Fruit fly (Drosophila melanogaster) whole organism, embryonic: ENCODE results near the gene CG6290.

ENCODE experiments used
- Atf6 ChIP-seq: fragments of 200-800 bp; sonication (Bioruptor generic); IDR thresholded peaks from 2 replicates; pipeline ENCODE4 v1.3.6; 2022; ENCODE audit warnings: missing biosample characterization, missing genetic modification characterization
- Awh ChIP-seq: fragments of 200-800 bp; sonication (Bioruptor generic); IDR thresholded peaks from 2 replicates; pipeline ENCODE4, ENCODE4 v1.3.6; 2022; ENCODE audit warnings: missing biosample characterization, missing genetic modification characterization
- CG1024 ChIP-seq: fragments of 200-800 bp; sonication (Bioruptor generic); IDR thresholded peaks from 2 replicates; pipeline ENCODE4 v1.3.6; 2022; ENCODE audit warnings: missing biosample characterization, missing genetic modification characterization
- CG10274 ChIP-seq: fragments of 200-800 bp; sonication (Bioruptor generic); optimal IDR thresholded peaks from 3 replicates; lab custom pipeline; 2017; ENCODE audit warnings: missing biosample characterization, mild to moderate bottlenecking, missing genetic modification characterization
- CG11456 ChIP-seq: fragments of 200-800 bp; sonication (Bioruptor generic); IDR thresholded peaks from 3 replicates; pipeline ENCODE4 v1.3.6; 2022; ENCODE audit warnings: missing biosample characterization, missing genetic modification characterization
- CG11695 ChIP-seq: fragments of 200-800 bp; sonication (Bioruptor generic); IDR thresholded peaks from 3 replicates; pipeline ENCODE4 v1.3.6; 2022; ENCODE audit warnings: missing biosample characterization, missing genetic modification characterization
- CG11723 ChIP-seq: fragments of 200-800 bp; sonication (Bioruptor generic); optimal IDR thresholded peaks from 2 replicates; lab custom pipeline; 2017; ENCODE audit warnings: missing biosample characterization, mild to moderate bottlenecking, missing genetic modification characterization
- CG14441 ChIP-seq: fragments of 200-800 bp; sonication (Bioruptor generic); IDR thresholded peaks from 2 replicates; pipeline ENCODE4 v1.3.6; 2022; ENCODE audit warnings: missing biosample characterization, missing genetic modification characterization
- CG16863 ChIP-seq: fragments of 200-800 bp; sonication (Bioruptor generic); optimal IDR thresholded peaks from 3 replicates; lab custom pipeline; 2016; ENCODE audit warnings: missing biosample characterization, missing genetic modification characterization
- CG18011 ChIP-seq: fragments of 200-800 bp; sonication (Bioruptor generic); optimal IDR thresholded peaks from 2 replicates; lab custom pipeline; 2017; ENCODE audit warnings: missing biosample characterization, missing genetic modification characterization, mild to moderate bottlenecking, moderate library complexity, missing genotype
- CG18262 ChIP-seq: fragments of 200-800 bp; optimal IDR thresholded peaks from 3 replicates; lab custom pipeline; 2019; ENCODE audit warnings: missing biosample characterization, mild to moderate bottlenecking, missing genetic modification characterization, moderate library complexity
- CG18619 ChIP-seq: fragments of 200-800 bp; sonication (Bioruptor generic); optimal IDR thresholded peaks from 3 replicates; lab custom pipeline; 2017; ENCODE audit warnings: missing biosample characterization, mild to moderate bottlenecking, missing genetic modification characterization
- CG2120 ChIP-seq: fragments of 200-800 bp; sonication (Bioruptor generic); optimal IDR thresholded peaks from 3 replicates; lab custom pipeline; 2016; ENCODE audit warnings: missing biosample characterization, missing genetic modification characterization
- CG2678 ChIP-seq: fragments of 200-800 bp; sonication (Bioruptor generic); optimal IDR thresholded peaks from 3 replicates; lab custom pipeline; 2019; ENCODE audit warnings: missing biosample characterization, mild to moderate bottlenecking, missing genetic modification characterization, moderate library complexity
- CG31441 ChIP-seq: fragments of 200-800 bp; sonication (Bioruptor generic); IDR thresholded peaks from 2 replicates; pipeline ENCODE4 v1.3.6; 2022; ENCODE audit warnings: missing biosample characterization, missing genetic modification characterization
- CG32532 ChIP-seq: fragments of 200-800 bp; sonication (Bioruptor generic); IDR thresholded peaks from 2 replicates; pipeline ENCODE4 v1.3.6; 2022; ENCODE audit warnings: missing biosample characterization, missing genetic modification characterization
- CG43689 ChIP-seq: fragments of 200-800 bp; sonication (Bioruptor generic); IDR thresholded peaks from 2 replicates; pipeline ENCODE4 v1.3.6; 2022; ENCODE audit warnings: missing biosample characterization, missing genetic modification characterization
- CG4854 ChIP-seq: fragments of 200-800 bp; sonication (Bioruptor generic); optimal IDR thresholded peaks from 2 replicates; lab custom pipeline; 2016; ENCODE audit warnings: missing biosample characterization, missing genetic modification characterization, inconsistent platforms
- CG5245 ChIP-seq: fragments of 200-800 bp; sonication (Bioruptor generic); optimal IDR thresholded peaks from 3 replicates; lab custom pipeline; 2016; ENCODE audit warnings: missing biosample characterization, missing genetic modification characterization
- CG7372 ChIP-seq: fragments of 200-800 bp; sonication (Bioruptor generic); IDR thresholded peaks from 2 replicates; pipeline ENCODE4 v1.3.6; 2022; ENCODE audit warnings: missing biosample characterization, missing genetic modification characterization
- CG8359 ChIP-seq: fragments of 200-800 bp; sonication (Bioruptor generic); optimal IDR thresholded peaks from 2 replicates; lab custom pipeline; 2017; ENCODE audit warnings: missing biosample characterization, mild to moderate bottlenecking, missing genetic modification characterization, borderline replicate concordance
- CG8765 ChIP-seq: fragments of 200-800 bp; sonication (Bioruptor generic); IDR thresholded peaks from 2 replicates; pipeline ENCODE4 v1.3.6; 2022; ENCODE audit warnings: missing biosample characterization, missing genetic modification characterization
- CG9797 ChIP-seq: fragments of 200-800 bp; sonication (Bioruptor generic); optimal IDR thresholded peaks from 3 replicates; lab custom pipeline; 2018; ENCODE audit warnings: missing biosample characterization, mild to moderate bottlenecking, missing genetic modification characterization
- Camta ChIP-seq: fragments of 200-800 bp; sonication (Bioruptor generic); optimal IDR thresholded peaks from 2 replicates; lab custom pipeline; 2016; ENCODE audit warnings: missing biosample characterization, missing genetic modification characterization
- Dp ChIP-seq: fragments of 200-800 bp; sonication (Bioruptor generic); optimal IDR thresholded peaks from 2 replicates; lab custom pipeline; 2018; ENCODE audit warnings: missing biosample characterization, mild to moderate bottlenecking, missing genetic modification characterization, moderate library complexity
- E2f1 ChIP-seq: fragments of 200-800 bp; sonication (Bioruptor generic); IDR thresholded peaks from 2 replicates; pipeline ENCODE4 v1.3.6; 2022; ENCODE audit warnings: missing biosample characterization, missing genetic modification characterization
- GATAe ChIP-seq: fragments of 200-800 bp; sonication (Bioruptor generic); conservative IDR thresholded peaks from 2 replicates; pipeline ENCODE4 v1.3.6; 2022; ENCODE audit warnings: missing biosample characterization, missing genetic modification characterization
- Hr3 ChIP-seq: fragments of 200-800 bp; sonication (Bioruptor generic); optimal IDR thresholded peaks from 3 replicates; lab custom pipeline; 2016; ENCODE audit warnings: missing biosample characterization, missing genetic modification characterization
- Jarid2 ChIP-seq: fragments of 200-800 bp; sonication (Bioruptor generic); optimal IDR thresholded peaks from 3 replicates; lab custom pipeline; 2017; ENCODE audit warnings: mild to moderate bottlenecking, missing biosample characterization, missing genetic modification reagents, missing genetic modification characterization
- Med ChIP-seq: fragments of 200-800 bp; sonication (Bioruptor generic); peaks from one replicate; lab custom pipeline; 2016; ENCODE audit warnings: missing biosample characterization, missing genetic modification characterization, mild to moderate bottlenecking, inconsistent platforms, moderate library complexity
- chinmo ChIP-seq: fragments of 200-800 bp; sonication (Bioruptor generic); IDR thresholded peaks from 4 replicates; pipeline ENCODE4 v1.3.6; 2022; ENCODE audit warnings: missing biosample characterization, missing genetic modification characterization; ENCODE audit not compliant: partially characterized antibody
- dpn ChIP-seq, 2 experiments: fragments of 200-800 bp; sonication (Bioruptor generic); optimal IDR thresholded peaks; 3 replicates each; lab custom pipeline; 2016; ENCODE audit warnings: missing biosample characterization in 2 of 2, missing genetic modification characterization in 2 of 2
- ems ChIP-seq: fragments of 200-800 bp; sonication (Bioruptor generic); optimal IDR thresholded peaks from 3 replicates; lab custom pipeline; 2016; ENCODE audit warnings: missing biosample characterization, missing genetic modification characterization
- esg ChIP-seq: fragments of 200-800 bp; sonication (Bioruptor generic); conservative IDR thresholded peaks from 2 replicates; pipeline ENCODE4 v1.3.6; 2022; ENCODE audit warnings: missing biosample characterization, missing genetic modification characterization
- ewg ChIP-seq: fragments of 200-800 bp; sonication (Bioruptor generic); optimal IDR thresholded peaks from 3 replicates; lab custom pipeline; 2017; ENCODE audit warnings: mild to moderate bottlenecking, missing biosample characterization, missing genetic modification reagents, missing genetic modification characterization
- ftz-f1 ChIP-seq: fragments of 200-800 bp; sonication (Bioruptor generic); optimal IDR thresholded peaks from 2 replicates; lab custom pipeline; 2016; ENCODE audit warnings: missing biosample characterization, missing genetic modification characterization
- gce ChIP-seq: fragments of 200-800 bp; sonication (Bioruptor generic); IDR thresholded peaks from 3 replicates; pipeline ENCODE4 v1.3.6; 2022; ENCODE audit warnings: missing biosample characterization, missing genetic modification characterization
- grn ChIP-seq: fragments of 200-800 bp; sonication (Bioruptor generic); optimal IDR thresholded peaks from 3 replicates; lab custom pipeline; 2017; ENCODE audit warnings: missing biosample characterization, missing genetic modification characterization
- gro ChIP-seq: fragments of 200-800 bp; sonication (Bioruptor generic); optimal IDR thresholded peaks from 2 replicates; lab custom pipeline; 2016; ENCODE audit warnings: missing biosample characterization, missing genetic modification characterization
- gsb ChIP-seq: fragments of 200-800 bp; sonication (Bioruptor generic); IDR thresholded peaks from 2 replicates; pipeline ENCODE4 v1.3.6; 2022; ENCODE audit warnings: missing biosample characterization, missing genetic modification characterization
- h ChIP-seq: fragments of >200 bp; optimal IDR thresholded peaks from 2 replicates; lab custom pipeline; 2017
- maf-S ChIP-seq: fragments of 200-800 bp; sonication (Bioruptor generic); optimal IDR thresholded peaks from 2 replicates; lab custom pipeline; 2016; ENCODE audit warnings: missing biosample characterization, missing genetic modification characterization
- mirr ChIP-seq: fragments of 200-800 bp; sonication (Bioruptor generic); optimal IDR thresholded peaks from 3 replicates; lab custom pipeline; 2018; ENCODE audit warnings: missing biosample characterization, mild to moderate bottlenecking, missing genetic modification characterization
- prd ChIP-seq, 3 experiments: fragments of >200 bp in 2 of 3; fragments of 200-800 bp in 1 of 3; sonication (Bioruptor generic) in 1 of 3; optimal IDR thresholded peaks in 2 of 3; IDR thresholded peaks in 1 of 3; 2 replicates in 2 of 3; 3 replicates in 1 of 3; pipeline versions ENCODE4 v1.3.6 to Lab custom; 2017 to 2022; ENCODE audit warnings: missing biosample characterization in 1 of 3, missing genetic modification characterization in 1 of 3
- pum ChIP-seq: fragments of 200-800 bp; sonication (Bioruptor generic); optimal IDR thresholded peaks from 2 replicates; lab custom pipeline; 2016; ENCODE audit warnings: missing biosample characterization, missing genetic modification characterization
- pzg ChIP-seq: fragments of 200-800 bp; sonication (Bioruptor generic); optimal IDR thresholded peaks from 3 replicates; lab custom pipeline; 2018; ENCODE audit warnings: missing biosample characterization, mild to moderate bottlenecking, missing genetic modification characterization, moderate library complexity
- rib ChIP-seq: fragments of 200-800 bp; sonication (Bioruptor generic); IDR thresholded peaks from 2 replicates; pipeline ENCODE4 v1.3.6; 2022; ENCODE audit warnings: missing biosample characterization, missing genetic modification characterization
- seq ChIP-seq: fragments of 200-800 bp; sonication (Bioruptor generic); IDR thresholded peaks from 2 replicates; pipeline ENCODE4 v1.3.6; 2022; ENCODE audit warnings: missing biosample characterization, missing genetic modification characterization
- slp2 ChIP-seq: fragments of 200-800 bp; sonication (Bioruptor generic); optimal IDR thresholded peaks from 2 replicates; lab custom pipeline; 2016; ENCODE audit warnings: missing biosample characterization, missing genetic modification characterization
- sna ChIP-seq: fragments of 200-800 bp; sonication (Bioruptor generic); IDR thresholded peaks from 2 replicates; pipeline ENCODE4 v1.3.6; 2022; ENCODE audit warnings: missing biosample characterization, missing genetic modification characterization; ENCODE audit not compliant: partially characterized antibody
- unc-4 ChIP-seq: fragments of 200-800 bp; sonication (Bioruptor generic); IDR thresholded peaks from 2 replicates; pipeline ENCODE4 v1.3.6; 2022; ENCODE audit warnings: missing biosample characterization, missing genetic modification characterization; ENCODE audit not compliant: partially characterized antibody

The CG6290 gene

DNA sequence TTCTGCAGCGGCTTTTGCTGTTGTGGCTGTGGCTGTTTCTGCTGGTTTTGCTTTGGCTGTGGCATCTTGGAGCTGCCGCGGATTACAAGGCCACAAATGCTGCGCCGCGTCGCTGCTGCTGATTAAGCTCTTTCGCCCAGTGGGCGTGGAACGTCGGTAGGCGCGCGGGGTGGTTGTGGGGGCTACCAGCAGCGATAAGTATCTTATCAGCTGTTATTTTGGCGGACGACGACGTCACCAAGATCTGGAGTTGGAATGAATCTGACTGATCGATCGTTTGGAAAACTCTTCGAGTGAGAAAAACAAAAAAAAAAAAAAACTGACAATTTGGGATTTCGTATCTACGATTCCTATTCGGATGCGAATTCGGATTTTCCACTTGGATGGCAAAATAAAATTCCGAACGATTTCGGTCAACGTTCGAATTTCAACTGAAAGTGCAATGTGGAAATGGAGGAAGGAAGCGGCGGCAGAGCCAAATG is 33.1 kb upstream of the CG6290 start (continued):
- TF ChIP-seq GATAe (GFP tag; lab: Robert Waterston, UW), result peak; percentile 72
- TF ChIP-seq h (lab: Kevin White, UChicago), result no peak
- no peak for TF ChIP-seq CG18262 (tag; lab: Kevin White, UChicago)
- no peak for TF ChIP-seq CG9797
- no peak for TF ChIP-seq CG8359 (GFP tag; lab: Kevin White, UChicago)
- TF ChIP-seq Atf6, result no peak
- peak; percentile 37; the same call in 1 of the 2 replicates for TF ChIP-seq Awh (GFP tag; lab: Robert Waterston, UW)
- no peak for TF ChIP-seq CG2120
- TF ChIP-seq maf-S (GFP tag; lab: Kevin White, UChicago), result no peak
- no peak for TF ChIP-seq CG11456
- TF ChIP-seq slp2 (GFP tag; lab: Kevin White, UChicago), result no peak
- TF ChIP-seq grn (GFP tag; lab: Kevin White, UChicago), result peak; percentile 81
- TF ChIP-seq ftz-f1 (GFP tag; lab: Kevin White, UChicago), result peak; percentile 34
- 0 out of 2 replicates have a peak, but pooled peaks have one; percentile 29 for TF ChIP-seq CG32532 (GFP tag; lab: Robert Waterston, UW)
- TF ChIP-seq pzg (GFP tag; lab: Kevin White, UChicago), result no peak
- 0 out of 4 replicates have a peak, but pooled peaks have one; percentile 79 for TF ChIP-seq chinmo (GFP tag; lab: Robert Waterston, UW)
- TF ChIP-seq CG1024 (GFP tag; lab: Robert Waterston, UW), result no peak
- TF ChIP-seq seq (GFP tag; lab: Robert Waterston, UW), result no peak
- TF ChIP-seq ewg (GFP tag; lab: Kevin White, UChicago), result no peak
- no peak for TF ChIP-seq gce
- no peak for TF ChIP-seq CG14441 (GFP tag; lab: Robert Waterston, UW)
- no peak for TF ChIP-seq CG10274 (GFP tag; lab: Kevin White, UChicago)
- TF ChIP-seq Dp (GFP tag; lab: Kevin White, UChicago), result no peak
- TF ChIP-seq CG5245 (GFP tag; lab: Kevin White, UChicago), result no peak
- no peak for TF ChIP-seq prd (optimal IDR thresholded peaks at IDR 0.05; lab: Kevin White, UChicago)
- no peak for TF ChIP-seq prd (GFP tag; IDR thresholded peaks at IDR 0.05; lab: Robert Waterston, UW)
- peak; percentile 69 for TF ChIP-seq Jarid2
- peak; percentile 22 for TF ChIP-seq Med (GFP tag; lab: Kevin White, UChicago)
- TF ChIP-seq CG18011 (GFP tag; lab: Kevin White, UChicago), result no peak
- TF ChIP-seq CG11723, result no peak

DNA sequence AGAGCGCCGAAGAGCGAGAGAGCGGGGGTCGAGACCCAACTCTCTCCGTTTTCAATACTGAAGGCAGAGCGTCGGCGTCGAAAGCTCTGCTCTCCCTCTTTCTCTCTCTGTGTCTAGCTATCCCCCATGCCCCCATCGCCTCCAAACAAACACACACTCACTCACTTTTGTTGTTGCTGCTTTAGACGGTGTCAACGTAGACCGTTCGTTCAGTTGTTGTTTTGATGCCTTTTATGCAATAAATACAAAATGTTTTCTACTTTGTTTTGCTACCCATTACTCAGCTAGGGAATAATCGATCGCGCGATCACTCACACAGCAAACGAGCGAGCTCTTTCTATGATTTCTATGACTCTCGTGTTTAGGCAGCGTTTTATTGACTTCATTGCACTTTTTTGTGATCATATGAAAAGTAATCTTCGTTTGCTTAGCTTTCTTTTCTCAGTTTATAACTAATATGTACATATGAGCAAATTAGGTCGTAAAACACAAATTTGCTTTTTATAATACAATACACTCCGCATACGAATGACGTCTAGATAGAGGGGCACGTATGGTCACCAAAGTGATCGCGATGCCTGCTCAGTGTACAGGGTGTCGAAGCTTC is 32.6 kb upstream of the CG6290 start:
- peak; percentile 29 for TF ChIP-seq Hr3
- TF ChIP-seq CG11695 (GFP tag; lab: Robert Waterston, UW), result no peak
- TF ChIP-seq CG4854 (GFP tag; lab: Kevin White, UChicago), result no peak
- TF ChIP-seq CG43689, result no peak
- no peak for TF ChIP-seq gsb
- TF ChIP-seq sna (GFP tag; lab: Robert Waterston, UW), result peak; percentile 46; the same call in 1 of the 2 replicates
- peak; percentile 1 for TF ChIP-seq Camta (GFP tag; lab: Kevin White, UChicago)
- peak; percentile 40 for TF ChIP-seq pum
- TF ChIP-seq CG2678 (tag; lab: Kevin White, UChicago), result peak; percentile 55
- TF ChIP-seq ems, result no peak
- TF ChIP-seq CG16863 (GFP tag; lab: Kevin White, UChicago), result peak; percentile 36
- TF ChIP-seq E2f1 (GFP tag; lab: Robert Waterston, UW), result 0 out of 2 replicates have a peak, but pooled peaks have one; percentile 6
- TF ChIP-seq CG18619 (GFP tag; lab: Kevin White, UChicago), result peak; percentile 49
- no peak for TF ChIP-seq CG31441 (GFP tag; lab: Robert Waterston, UW)
- TF ChIP-seq rib, result no peak
- peak in 1 of 2 experiments; percentile 34 for TF ChIP-seq dpn (GFP tag; optimal IDR thresholded peaks at IDR 0.05; lab: Kevin White, UChicago)
- TF ChIP-seq mirr (GFP tag; lab: Kevin White, UChicago), result no peak
- no peak for TF ChIP-seq CG8765
- no peak for TF ChIP-seq gro (GFP tag; lab: Kevin White, UChicago)
- no peak for TF ChIP-seq CG7372 (GFP tag; lab: Robert Waterston, UW)
- TF ChIP-seq esg (GFP tag; lab: Robert Waterston, UW), result no peak
- no peak for TF ChIP-seq unc-4 (GFP tag; lab: Robert Waterston, UW)
